Fruit fly (Drosophila melanogaster) whole organism, embryonic: Measurements from ENCODE around the gene Ass.

ENCODE experiments used
- ATbp ChIP-seq: fragments of 200-800 bp; sonication (Bioruptor generic); optimal IDR thresholded peaks from 2 replicates; lab custom pipeline; 2017; ENCODE audit warnings: missing biosample characterization, mild to moderate bottlenecking, missing genetic modification characterization, missing genetic modification reagents
- CG10959 ChIP-seq: fragments of 200-800 bp; sonication (Bioruptor generic); IDR thresholded peaks from 2 replicates; pipeline ENCODE4 v1.3.6; 2022; ENCODE audit warnings: missing biosample characterization, missing genetic modification characterization
- CG12219 ChIP-seq: fragments of 200-800 bp; sonication (Bioruptor generic); optimal IDR thresholded peaks from 3 replicates; lab custom pipeline; 2018; ENCODE audit warnings: missing biosample characterization, mild to moderate bottlenecking, missing genetic modification characterization
- CG13296 ChIP-seq: fragments of 200-800 bp; sonication (Bioruptor generic); optimal IDR thresholded peaks from 3 replicates; lab custom pipeline; 2018; ENCODE audit warnings: missing biosample characterization, mild to moderate bottlenecking, missing genetic modification characterization
- CG13775 ChIP-seq: fragments of 200-800 bp; sonication (Bioruptor generic); optimal IDR thresholded peaks from 3 replicates; lab custom pipeline; 2017; ENCODE audit warnings: missing biosample characterization, mild to moderate bottlenecking, missing genetic modification characterization
- CG14050 ChIP-seq: fragments of 200-800 bp; sonication (Bioruptor generic); IDR thresholded peaks from 3 replicates; pipeline ENCODE4 v1.3.6; 2022; ENCODE audit warnings: missing biosample characterization, missing genetic modification characterization
- CG15269 ChIP-seq: fragments of 200-800 bp; sonication (Bioruptor generic); optimal IDR thresholded peaks from 2 replicates; lab custom pipeline; 2018; ENCODE audit warnings: missing biosample characterization, mild to moderate bottlenecking, missing genetic modification characterization, moderate library complexity
- CG17328 ChIP-seq: fragments of 200-800 bp; sonication (Bioruptor generic); IDR thresholded peaks from 2 replicates; pipeline ENCODE4 v1.3.6; 2022; ENCODE audit warnings: missing biosample characterization, missing genetic modification characterization
- CG18619 ChIP-seq: fragments of 200-800 bp; sonication (Bioruptor generic); optimal IDR thresholded peaks from 3 replicates; lab custom pipeline; 2017; ENCODE audit warnings: missing biosample characterization, mild to moderate bottlenecking, missing genetic modification characterization
- CG2875 ChIP-seq: fragments of 200-800 bp; sonication (Bioruptor generic); optimal IDR thresholded peaks from 2 replicates; lab custom pipeline; 2017; ENCODE audit warnings: missing biosample characterization, mild to moderate bottlenecking, missing genetic modification characterization, missing genetic modification reagents
- CG30403 ChIP-seq: fragments of 200-800 bp; sonication (Bioruptor generic); optimal IDR thresholded peaks from 3 replicates; lab custom pipeline; 2016; ENCODE audit warnings: missing biosample characterization, missing genetic modification characterization
- CG3838 ChIP-seq: fragments of 200-800 bp; sonication (Bioruptor generic); optimal IDR thresholded peaks from 3 replicates; lab custom pipeline; 2016; ENCODE audit warnings: missing biosample characterization, missing genetic modification characterization
- CG4730 ChIP-seq: fragments of 200-800 bp; sonication (Bioruptor generic); IDR thresholded peaks from 2 replicates; pipeline ENCODE4 v1.3.6; 2022; ENCODE audit warnings: missing biosample characterization, missing genetic modification characterization
- CG5245 ChIP-seq: fragments of 200-800 bp; sonication (Bioruptor generic); optimal IDR thresholded peaks from 3 replicates; lab custom pipeline; 2016; ENCODE audit warnings: missing biosample characterization, missing genetic modification characterization
- CG8765 ChIP-seq: fragments of 200-800 bp; sonication (Bioruptor generic); IDR thresholded peaks from 2 replicates; pipeline ENCODE4 v1.3.6; 2022; ENCODE audit warnings: missing biosample characterization, missing genetic modification characterization
- CG9609 ChIP-seq: fragments of 200-800 bp; sonication (Bioruptor generic); optimal IDR thresholded peaks from 3 replicates; lab custom pipeline; 2016; ENCODE audit warnings: missing biosample characterization, missing genetic modification characterization
- CG9817 ChIP-seq: fragments of 200-800 bp; sonication (Bioruptor generic); optimal IDR thresholded peaks from 2 replicates; lab custom pipeline; 2018; ENCODE audit warnings: missing biosample characterization, mild to moderate bottlenecking, missing genetic modification characterization, moderate library complexity
- CoRest ChIP-seq: fragments of 200-800 bp; sonication (Bioruptor generic); optimal IDR thresholded peaks from 3 replicates; lab custom pipeline; 2018; ENCODE audit warnings: missing biosample characterization, mild to moderate bottlenecking, missing genetic modification characterization, moderate library complexity
- Deaf1 ChIP-seq: fragments of 200-800 bp; optimal IDR thresholded peaks from 3 replicates; lab custom pipeline; 2019; ENCODE audit warnings: missing biosample characterization, mild to moderate bottlenecking, missing genetic modification characterization, moderate library complexity
- Dfd ChIP-seq, 2 experiments: fragments of >200 bp; optimal IDR thresholded peaks; 2 replicates each; lab custom pipeline; 2017; ENCODE audit warnings: missing biosample characterization in 2 of 2, missing genetic modification characterization in 2 of 2
- Ets65A ChIP-seq: fragments of 200-800 bp; sonication (Bioruptor generic); peaks from one replicate; lab custom pipeline; 2016; ENCODE audit warnings: missing biosample characterization, missing genetic modification characterization
- Fer3 ChIP-seq: fragments of 200-800 bp; sonication (Bioruptor generic); optimal IDR thresholded peaks from 2 replicates; lab custom pipeline; 2018; ENCODE audit warnings: missing biosample characterization, mild to moderate bottlenecking, missing genetic modification characterization, moderate library complexity
- GATAe ChIP-seq: fragments of 200-800 bp; sonication (Bioruptor generic); conservative IDR thresholded peaks from 2 replicates; pipeline ENCODE4 v1.3.6; 2022; ENCODE audit warnings: missing biosample characterization, missing genetic modification characterization
- Gug ChIP-seq: fragments of 200-800 bp; sonication (Bioruptor generic); IDR thresholded peaks from 4 replicates; pipeline ENCODE4 v1.3.6; 2022; ENCODE audit warnings: missing biosample characterization, missing genetic modification characterization
- H2.0 ChIP-seq: fragments of 200-800 bp; sonication (Bioruptor generic); IDR thresholded peaks from 2 replicates; pipeline ENCODE4 v1.3.6; 2022; ENCODE audit warnings: missing biosample characterization, missing genetic modification characterization
- HmgD ChIP-seq: fragments of 200-800 bp; sonication (Bioruptor generic); optimal IDR thresholded peaks from 3 replicates; lab custom pipeline; 2016; ENCODE audit warnings: missing biosample characterization, missing genetic modification characterization
- Hr51 ChIP-seq, 2 experiments: fragments of 200-800 bp; sonication (Bioruptor generic); optimal IDR thresholded peaks; 2 replicates in 1 of 2; 3 replicates in 1 of 2; lab custom pipeline; 2016 to 2018; ENCODE audit warnings: missing biosample characterization in 2 of 2, missing genetic modification characterization in 2 of 2, mild to moderate bottlenecking in 1 of 2, moderate library complexity in 1 of 2
- Mad ChIP-seq: fragments of 200-800 bp; sonication (Bioruptor generic); optimal IDR thresholded peaks from 2 replicates; lab custom pipeline; 2016; ENCODE audit warnings: missing biosample characterization, missing genetic modification characterization
- Pdp1 ChIP-seq, 2 experiments: fragments of 200-800 bp; sonication (Bioruptor generic); optimal IDR thresholded peaks; 3 replicates each; lab custom pipeline; 2016; ENCODE audit warnings: missing biosample characterization in 2 of 2, missing genetic modification characterization in 2 of 2, mild to moderate bottlenecking in 1 of 2, moderate library complexity in 1 of 2
- Poxn ChIP-seq: fragments of 200-800 bp; sonication (Bioruptor generic); IDR thresholded peaks from 2 replicates; pipeline ENCODE4 v1.3.6; 2022; ENCODE audit warnings: missing biosample characterization, missing genetic modification characterization
- Six4 ChIP-seq: fragments of 200-800 bp; sonication (Bioruptor generic); optimal IDR thresholded peaks from 2 replicates; lab custom pipeline; 2016; ENCODE audit warnings: missing biosample characterization, missing genetic modification characterization
- Sry-β ChIP-seq: fragments of 200-800 bp; sonication (Bioruptor generic); optimal IDR thresholded peaks from 2 replicates; lab custom pipeline; 2018; ENCODE audit warnings: missing biosample characterization, mild to moderate bottlenecking, missing genetic modification characterization, moderate library complexity
- Stat92E ChIP-seq, 3 experiments: fragments of >200 bp in 2 of 3; fragments of 200-800 bp in 1 of 3; sonication (Bioruptor generic) in 1 of 3; optimal IDR thresholded peaks; 2 replicates each; lab custom pipeline; 2017 to 2019; ENCODE audit warnings: missing biosample characterization in 3 of 3, missing genetic modification characterization in 3 of 3, mild to moderate bottlenecking in 1 of 3, moderate library complexity in 1 of 3
- TFAM ChIP-seq: fragments of 200-800 bp; sonication (Bioruptor generic); optimal IDR thresholded peaks from 2 replicates; lab custom pipeline; 2017; ENCODE audit warnings: missing biosample characterization, missing genetic modification characterization, inconsistent platforms
- caup ChIP-seq: fragments of 200-800 bp; sonication (Bioruptor generic); optimal IDR thresholded peaks from 3 replicates; lab custom pipeline; 2017; ENCODE audit warnings: missing biosample characterization, mild to moderate bottlenecking, missing genetic modification characterization, moderate library complexity; ENCODE audit not compliant: severe bottlenecking
- dati ChIP-seq: fragments of 200-800 bp; sonication (Bioruptor generic); IDR thresholded peaks from 2 replicates; pipeline ENCODE4 v1.3.6; 2022; ENCODE audit warnings: missing biosample characterization, missing genetic modification characterization
- fru ChIP-seq: fragments of >200 bp; optimal IDR thresholded peaks from 2 replicates; lab custom pipeline; 2017
- gcm ChIP-seq: fragments of 200-800 bp; sonication (Bioruptor generic); optimal IDR thresholded peaks from 2 replicates; lab custom pipeline; 2019; ENCODE audit warnings: missing biosample characterization, mild to moderate bottlenecking, missing genetic modification characterization, moderate library complexity
- gfzf ChIP-seq: fragments of 200-800 bp; sonication (Bioruptor generic); optimal IDR thresholded peaks from 2 replicates; lab custom pipeline; 2016; ENCODE audit warnings: missing biosample characterization, mild to moderate bottlenecking, missing genetic modification characterization, moderate library complexity
- grau ChIP-seq: fragments of 200-800 bp; optimal IDR thresholded peaks from 3 replicates; lab custom pipeline; 2019; ENCODE audit warnings: missing biosample characterization, mild to moderate bottlenecking, missing genetic modification characterization, moderate library complexity
- gsb ChIP-seq: fragments of 200-800 bp; sonication (Bioruptor generic); IDR thresholded peaks from 2 replicates; pipeline ENCODE4 v1.3.6; 2022; ENCODE audit warnings: missing biosample characterization, missing genetic modification characterization
- hth ChIP-seq: fragments of >200 bp; optimal IDR thresholded peaks from 2 replicates; lab custom pipeline; 2017; ENCODE audit warnings: inconsistent platforms
- ind ChIP-seq: fragments of 200-800 bp; sonication (Bioruptor generic); optimal IDR thresholded peaks from 3 replicates; lab custom pipeline; 2016; ENCODE audit warnings: missing biosample characterization, missing genetic modification characterization
- knrl ChIP-seq: fragments of 200-800 bp; sonication (Bioruptor generic); IDR thresholded peaks from 3 replicates; pipeline ENCODE4 v1.3.6; 2022; ENCODE audit warnings: missing biosample characterization, missing genetic modification characterization; ENCODE audit not compliant: partially characterized antibody
- oc ChIP-seq: fragments of 200-800 bp; sonication (Bioruptor generic); optimal IDR thresholded peaks from 2 replicates; lab custom pipeline; 2018; ENCODE audit warnings: missing biosample characterization, mild to moderate bottlenecking, missing genetic modification characterization, moderate library complexity
- onecut ChIP-seq: fragments of 200-800 bp; sonication (Bioruptor generic); IDR thresholded peaks from 2 replicates; pipeline ENCODE4 v1.3.6; 2022; ENCODE audit warnings: missing biosample characterization, missing genetic modification characterization
- repo ChIP-seq: fragments of 200-800 bp; sonication (Bioruptor generic); optimal IDR thresholded peaks from 2 replicates; lab custom pipeline; 2016; ENCODE audit warnings: missing biosample characterization, missing genetic modification characterization
- slbo ChIP-seq: fragments of 200-800 bp; sonication (Bioruptor generic); IDR thresholded peaks from 2 replicates; pipeline ENCODE4 v1.3.6; 2022; ENCODE audit warnings: missing biosample characterization, missing genetic modification characterization
- stc ChIP-seq: fragments of 200-800 bp; sonication (Bioruptor generic); IDR thresholded peaks from 2 replicates; pipeline ENCODE4 v1.3.6; 2022; ENCODE audit warnings: missing biosample characterization, missing genetic modification characterization
- tin ChIP-seq: fragments of 200-800 bp; sonication (Bioruptor generic); optimal IDR thresholded peaks from 3 replicates; lab custom pipeline; 2016; ENCODE audit warnings: missing biosample characterization, missing genetic modification characterization
- usp ChIP-seq: fragments of >200 bp; optimal IDR thresholded peaks from 2 replicates; lab custom pipeline; 2017; ENCODE audit warnings: missing biosample characterization, missing genetic modification characterization
- vfl ChIP-seq: fragments of 200-800 bp; sonication (Bioruptor generic); optimal IDR thresholded peaks from 2 replicates; lab custom pipeline; 2016; ENCODE audit warnings: missing biosample characterization, missing genetic modification characterization
- zfh2 ChIP-seq: fragments of 200-800 bp; sonication (Bioruptor generic); optimal IDR thresholded peaks from 2 replicates; lab custom pipeline; 2016; ENCODE audit warnings: missing biosample characterization, missing genetic modification characterization

Ass gene

dm6 chr3R:6646740-6647139 is 2.5 kb upstream of the Ass start, which contains the start of gene Taf1 (continued):
- TF ChIP-seq CG4730 (GFP tag; lab: Robert Waterston, UW) (no peak), Dfd (GFP tag; optimal IDR thresholded peaks at IDR 0.05; lab: Kevin White, UChicago) (no peak), Pdp1 (GFP tag; optimal IDR thresholded peaks at IDR 0.05; lab: Kevin White, UChicago) (no peak), Stat92E (GFP tag; optimal IDR thresholded peaks at IDR 0.05; lab: Kevin White, UChicago) (peak in 1 of 3 experiments; percentile 27), Sry-β (GFP tag; lab: Kevin White, UChicago) (no peak), CG14050 (GFP tag; lab: Robert Waterston, UW) (no peak), Hr51 (GFP tag; optimal IDR thresholded peaks at IDR 0.05; lab: Kevin White, UChicago) (no peak), HmgD (GFP tag; lab: Kevin White, UChicago) (peak; percentile 68), CG2875 (GFP tag; lab: Kevin White, UChicago) (no peak), Fer3 (tag; lab: Kevin White, UChicago) (no peak), gsb (GFP tag; lab: Robert Waterston, UW) (no peak), CG5245 (GFP tag; lab: Kevin White, UChicago) (no peak), CG12219 (GFP tag; lab: Kevin White, UChicago) (no peak), gfzf (peak; percentile 98), CG30403 (GFP tag; lab: Kevin White, UChicago) (no peak), dati (GFP tag; lab: Robert Waterston, UW) (no peak), Mad (GFP tag; lab: Kevin White, UChicago) (no peak), Six4 (no peak), CG9817 (no peak), ATbp (GFP tag; lab: Kevin White, UChicago) (no peak), CG8765 (GFP tag; lab: Robert Waterston, UW) (no peak), hth (lab: Kevin White, UChicago) (no peak), repo (GFP tag; lab: Kevin White, UChicago) (no peak), Gug (GFP tag; lab: Robert Waterston, UW) (no peak), gcm (GFP tag; lab: Kevin White, UChicago) (no peak), caup (GFP tag; lab: Kevin White, UChicago) (no peak), slbo (GFP tag; lab: Robert Waterston, UW) (no peak), TFAM (GFP tag; lab: Kevin White, UChicago) (no peak), CG17328 (GFP tag; lab: Robert Waterston, UW) (no peak), CoRest (tag; lab: Kevin White, UChicago) (no peak), vfl (no peak), CG10959 (GFP tag; lab: Robert Waterston, UW) (no peak), Poxn (no peak), CG15269 (no peak), zfh2 (GFP tag; lab: Kevin White, UChicago) (peak; percentile 15), CG9609 (GFP tag; lab: Kevin White, UChicago) (no peak), tin (GFP tag; lab: Kevin White, UChicago) (no peak), Deaf1 (tag; lab: Kevin White, UChicago) (no peak), CG13296 (no peak), usp (GFP tag; lab: Kevin White, UChicago) (no peak), oc (tag; lab: Kevin White, UChicago) (no peak), CG18619 (no peak), CG3838 (GFP tag; lab: Kevin White, UChicago) (no peak), grau (tag; lab: Kevin White, UChicago) (no peak), GATAe (GFP tag; lab: Robert Waterston, UW) (peak; percentile 72; the same call in 1 of the 2 replicates), knrl (GFP tag; lab: Robert Waterston, UW) (peak; percentile 30; the same call in 1 of the 3 replicates), Ets65A (GFP tag; lab: Kevin White, UChicago) (no peak), CG13775 (GFP tag; lab: Kevin White, UChicago) (peak; percentile 82), H2.0 (GFP tag; lab: Robert Waterston, UW) (no peak), onecut (no peak), stc (GFP tag; lab: Robert Waterston, UW) (no peak), ind (GFP tag; lab: Kevin White, UChicago) (no peak), fru (lab: Kevin White, UChicago) (no peak)
